Fruit fly (Drosophila melanogaster) whole organism, embryonic: ENCODE measurements around the gene Dred.
A peak's percentile ranks its signal among the peaks of the same experiment; 100 is the strongest.

Experiments
- CG11695 ChIP-seq: fragments of 200-800 bp; sonication (Bioruptor generic); IDR thresholded peaks from 3 replicates; pipeline ENCODE4 v1.3.6; 2022; ENCODE audit warnings: missing biosample characterization, missing genetic modification characterization
- CG1233 ChIP-seq: fragments of 200-800 bp; sonication (Bioruptor generic); optimal IDR thresholded peaks from 4 replicates; lab custom pipeline; 2018; ENCODE audit warnings: missing biosample characterization, mild to moderate bottlenecking, missing genetic modification characterization
- CG13894 ChIP-seq: fragments of 200-800 bp; sonication (Bioruptor generic); optimal IDR thresholded peaks from 3 replicates; lab custom pipeline; 2018; ENCODE audit warnings: missing biosample characterization, mild to moderate bottlenecking, missing genetic modification characterization, moderate library complexity
- CG14860 ChIP-seq: fragments of 200-800 bp; sonication (Bioruptor generic); IDR thresholded peaks from 3 replicates; pipeline ENCODE4 v1.3.6; 2022; ENCODE audit warnings: missing biosample characterization, missing genetic modification characterization; ENCODE audit not compliant: partially characterized antibody
- CG1529 ChIP-seq: fragments of 200-800 bp; sonication (Bioruptor generic); optimal IDR thresholded peaks from 3 replicates; lab custom pipeline; 2018; ENCODE audit warnings: missing biosample characterization, missing genetic modification characterization
- CG15696 ChIP-seq: fragments of 200-800 bp; sonication (Bioruptor generic); optimal IDR thresholded peaks from 2 replicates; lab custom pipeline; 2019; ENCODE audit warnings: missing biosample characterization, mild to moderate bottlenecking, missing genetic modification characterization, moderate library complexity
- CG1602 ChIP-seq: fragments of 200-800 bp; sonication (Bioruptor generic); optimal IDR thresholded peaks from 3 replicates; lab custom pipeline; 2016; ENCODE audit warnings: missing biosample characterization, missing genetic modification characterization
- CG1603 ChIP-seq: fragments of 200-800 bp; sonication (Bioruptor generic); optimal IDR thresholded peaks from 2 replicates; lab custom pipeline; 2019; ENCODE audit warnings: missing biosample characterization, mild to moderate bottlenecking, missing genetic modification characterization, moderate library complexity
- CG17912 ChIP-seq: fragments of 200-800 bp; sonication (Bioruptor generic); optimal IDR thresholded peaks from 2 replicates; lab custom pipeline; 2018; ENCODE audit warnings: missing biosample characterization, mild to moderate bottlenecking, missing genetic modification characterization
- CG18599 ChIP-seq: fragments of 200-800 bp; sonication (Bioruptor generic); optimal IDR thresholded peaks from 3 replicates; lab custom pipeline; 2017; ENCODE audit warnings: missing biosample characterization, missing genetic modification characterization, mild to moderate bottlenecking, moderate library complexity, missing genetic modification reagents
- CG5180 ChIP-seq: fragments of 200-800 bp; sonication (Bioruptor generic); optimal IDR thresholded peaks from 3 replicates; lab custom pipeline; 2017; ENCODE audit warnings: missing biosample characterization, missing genetic modification characterization, mild to moderate bottlenecking, moderate library complexity, missing genetic modification reagents
- CG6813 ChIP-seq: fragments of 200-800 bp; sonication (Bioruptor generic); optimal IDR thresholded peaks from 2 replicates; lab custom pipeline; 2017; ENCODE audit warnings: missing biosample characterization, missing genetic modification characterization, mild to moderate bottlenecking, moderate library complexity, missing genetic modification reagents
- CG7786 ChIP-seq: fragments of 200-800 bp; sonication (Bioruptor generic); optimal IDR thresholded peaks from 2 replicates; lab custom pipeline; 2016; ENCODE audit warnings: missing biosample characterization, missing genetic modification characterization
- CG8478 ChIP-seq: fragments of >200 bp; optimal IDR thresholded peaks from 2 replicates; lab custom pipeline; 2018
- CG8765 ChIP-seq: fragments of 200-800 bp; sonication (Bioruptor generic); IDR thresholded peaks from 2 replicates; pipeline ENCODE4 v1.3.6; 2022; ENCODE audit warnings: missing biosample characterization, missing genetic modification characterization
- CG9437 ChIP-seq: fragments of 200-800 bp; sonication (Bioruptor generic); optimal IDR thresholded peaks from 2 replicates; lab custom pipeline; 2018; ENCODE audit warnings: missing biosample characterization, mild to moderate bottlenecking, missing genetic modification characterization
- Dip3 ChIP-seq: fragments of 200-800 bp; sonication (Bioruptor generic); optimal IDR thresholded peaks from 3 replicates; lab custom pipeline; 2016; ENCODE audit warnings: missing biosample characterization, missing genetic modification characterization
- Dll ChIP-seq: fragments of 200-800 bp; sonication (Bioruptor generic); IDR thresholded peaks from 4 replicates; pipeline ENCODE4 v1.3.6; 2022; ENCODE audit warnings: missing biosample characterization, missing genetic modification characterization; ENCODE audit not compliant: partially characterized antibody
- E2f2 ChIP-seq: fragments of 200-800 bp; sonication (Bioruptor generic); IDR thresholded peaks from 2 replicates; pipeline ENCODE4 v1.3.6; 2022; ENCODE audit warnings: missing biosample characterization, missing genetic modification characterization
- ERR ChIP-seq: fragments of 200-800 bp; sonication (Bioruptor generic); optimal IDR thresholded peaks from 2 replicates; lab custom pipeline; 2016; ENCODE audit warnings: missing biosample characterization, missing genetic modification characterization
- Eip74EF ChIP-seq, 2 experiments: fragments of 200-800 bp in 1 of 2; fragments of >200 bp in 1 of 2; sonication (Bioruptor generic) in 1 of 2; optimal IDR thresholded peaks; 2 replicates each; lab custom pipeline; 2017 to 2019; ENCODE audit warnings: missing biosample characterization in 2 of 2, missing genetic modification characterization in 2 of 2, mild to moderate bottlenecking in 1 of 2, moderate library complexity in 1 of 2
- HLH4C ChIP-seq: fragments of 200-800 bp; sonication (Bioruptor generic); IDR thresholded peaks from 3 replicates; pipeline ENCODE4 v1.3.6; 2022; ENCODE audit warnings: missing biosample characterization, missing genetic modification characterization; ENCODE audit not compliant: partially characterized antibody
- Hand ChIP-seq: fragments of 200-800 bp; sonication (Bioruptor generic); optimal IDR thresholded peaks from 2 replicates; lab custom pipeline; 2017; ENCODE audit warnings: mild to moderate bottlenecking, missing biosample characterization, missing genetic modification reagents, missing genetic modification characterization
- Hr3 ChIP-seq: fragments of 200-800 bp; sonication (Bioruptor generic); optimal IDR thresholded peaks from 3 replicates; lab custom pipeline; 2016; ENCODE audit warnings: missing biosample characterization, missing genetic modification characterization
- Med ChIP-seq: fragments of 200-800 bp; sonication (Bioruptor generic); peaks from one replicate; lab custom pipeline; 2016; ENCODE audit warnings: missing biosample characterization, missing genetic modification characterization, mild to moderate bottlenecking, inconsistent platforms, moderate library complexity
- Mrtf ChIP-seq: fragments of 200-800 bp; sonication (Bioruptor generic); IDR thresholded peaks from 3 replicates; pipeline ENCODE4 v1.3.6; 2022; ENCODE audit warnings: missing biosample characterization, missing genetic modification characterization
- Optix ChIP-seq: fragments of 200-800 bp; sonication (Bioruptor generic); IDR thresholded peaks from 3 replicates; pipeline ENCODE4 v1.3.6; 2022; ENCODE audit warnings: missing biosample characterization, missing genetic modification characterization
- Pdp1 ChIP-seq, 2 experiments: fragments of 200-800 bp; sonication (Bioruptor generic); optimal IDR thresholded peaks; 3 replicates each; lab custom pipeline; 2016; ENCODE audit warnings: missing biosample characterization in 2 of 2, missing genetic modification characterization in 2 of 2, mild to moderate bottlenecking in 1 of 2, moderate library complexity in 1 of 2
- Sin3A ChIP-seq: fragments of >200 bp; optimal IDR thresholded peaks from 2 replicates; lab custom pipeline; 2018
- YL-1 ChIP-seq: fragments of 200-800 bp; sonication (Bioruptor generic); optimal IDR thresholded peaks from 3 replicates; lab custom pipeline; 2017; ENCODE audit warnings: missing biosample characterization, mild to moderate bottlenecking, missing genetic modification characterization
- bbx ChIP-seq: fragments of 200-800 bp; sonication (Bioruptor generic); IDR thresholded peaks from 2 replicates; pipeline ENCODE4 v1.3.6; 2022; ENCODE audit warnings: missing biosample characterization, missing genetic modification characterization; ENCODE audit not compliant: partially characterized antibody
- bcd ChIP-seq: fragments of 200-800 bp; sonication (Bioruptor generic); optimal IDR thresholded peaks from 2 replicates; lab custom pipeline; 2017; ENCODE audit warnings: missing biosample characterization, mild to moderate bottlenecking, missing genetic modification characterization
- cas ChIP-seq: fragments of 200-800 bp; sonication (Bioruptor generic); IDR thresholded peaks from 2 replicates; pipeline ENCODE4 v1.3.6; 2022; ENCODE audit warnings: missing biosample characterization, missing genetic modification characterization
- dmrt99B ChIP-seq: fragments of 200-800 bp; sonication (Bioruptor generic); optimal IDR thresholded peaks from 2 replicates; lab custom pipeline; 2018; ENCODE audit warnings: missing biosample characterization, mild to moderate bottlenecking, missing genetic modification characterization, moderate library complexity
- ems ChIP-seq: fragments of 200-800 bp; sonication (Bioruptor generic); optimal IDR thresholded peaks from 3 replicates; lab custom pipeline; 2016; ENCODE audit warnings: missing biosample characterization, missing genetic modification characterization
- esg ChIP-seq: fragments of 200-800 bp; sonication (Bioruptor generic); conservative IDR thresholded peaks from 2 replicates; pipeline ENCODE4 v1.3.6; 2022; ENCODE audit warnings: missing biosample characterization, missing genetic modification characterization
- fd3F ChIP-seq: fragments of 200-800 bp; sonication (Bioruptor generic); optimal IDR thresholded peaks from 2 replicates; lab custom pipeline; 2018; ENCODE audit warnings: missing biosample characterization, mild to moderate bottlenecking, missing genetic modification characterization, moderate library complexity
- gfzf ChIP-seq: fragments of 200-800 bp; sonication (Bioruptor generic); optimal IDR thresholded peaks from 2 replicates; lab custom pipeline; 2016; ENCODE audit warnings: missing biosample characterization, mild to moderate bottlenecking, missing genetic modification characterization, moderate library complexity
- gro ChIP-seq: fragments of 200-800 bp; sonication (Bioruptor generic); optimal IDR thresholded peaks from 2 replicates; lab custom pipeline; 2016; ENCODE audit warnings: missing biosample characterization, missing genetic modification characterization
- gsb-n ChIP-seq: fragments of 200-800 bp; sonication (Bioruptor generic); optimal IDR thresholded peaks from 3 replicates; lab custom pipeline; 2018; ENCODE audit warnings: missing biosample characterization, mild to moderate bottlenecking, missing genetic modification characterization
- hkb ChIP-seq, 2 experiments: fragments of 200-800 bp in 1 of 2; fragments of >200 bp in 1 of 2; sonication (Bioruptor generic) in 1 of 2; IDR thresholded peaks in 1 of 2; optimal IDR thresholded peaks in 1 of 2; 2 replicates each; pipeline versions ENCODE4 v1.3.6 to Lab custom; 2017 to 2022; ENCODE audit warnings: missing biosample characterization in 1 of 2, missing genetic modification characterization in 1 of 2
- ken ChIP-seq: fragments of 200-800 bp; sonication (Bioruptor generic); IDR thresholded peaks from 3 replicates; pipeline ENCODE4 v1.3.6; 2022; ENCODE audit warnings: missing biosample characterization, missing genetic modification characterization
- klu ChIP-seq: fragments of 200-800 bp; sonication (Bioruptor generic); IDR thresholded peaks from 2 replicates; pipeline ENCODE4 v1.3.6; 2022; ENCODE audit warnings: missing biosample characterization, missing genetic modification characterization
- knrl ChIP-seq: fragments of 200-800 bp; sonication (Bioruptor generic); IDR thresholded peaks from 3 replicates; pipeline ENCODE4 v1.3.6; 2022; ENCODE audit warnings: missing biosample characterization, missing genetic modification characterization; ENCODE audit not compliant: partially characterized antibody
- nmo ChIP-seq: fragments of 200-800 bp; sonication (Bioruptor generic); optimal IDR thresholded peaks from 2 replicates; lab custom pipeline; 2018; ENCODE audit warnings: missing biosample characterization, mild to moderate bottlenecking, missing genetic modification characterization, moderate library complexity
- scrt ChIP-seq: fragments of 200-800 bp; sonication (Bioruptor generic); optimal IDR thresholded peaks from 2 replicates; lab custom pipeline; 2018; ENCODE audit warnings: missing biosample characterization, mild to moderate bottlenecking, missing genetic modification characterization, moderate library complexity
- sens ChIP-seq: fragments of 200-800 bp; sonication (Bioruptor generic); peaks from one replicate; lab custom pipeline; 2016; ENCODE audit warnings: missing biosample characterization, missing genetic modification characterization
- sima ChIP-seq: fragments of 200-800 bp; sonication (Bioruptor generic); optimal IDR thresholded peaks from 2 replicates; lab custom pipeline; 2016; ENCODE audit warnings: missing biosample characterization, missing genetic modification characterization
- slbo ChIP-seq: fragments of 200-800 bp; sonication (Bioruptor generic); IDR thresholded peaks from 2 replicates; pipeline ENCODE4 v1.3.6; 2022; ENCODE audit warnings: missing biosample characterization, missing genetic modification characterization
- toy ChIP-seq: fragments of 200-800 bp; sonication (Bioruptor generic); IDR thresholded peaks from 2 replicates; pipeline ENCODE4 v1.3.6; 2022; ENCODE audit warnings: missing biosample characterization, missing genetic modification characterization
- vvl ChIP-seq: fragments of 200-800 bp; sonication (Bioruptor generic); IDR thresholded peaks from 2 replicates; pipeline ENCODE4 v1.3.6; 2022; ENCODE audit warnings: missing biosample characterization, missing genetic modification characterization

Dred gene

DNA sequence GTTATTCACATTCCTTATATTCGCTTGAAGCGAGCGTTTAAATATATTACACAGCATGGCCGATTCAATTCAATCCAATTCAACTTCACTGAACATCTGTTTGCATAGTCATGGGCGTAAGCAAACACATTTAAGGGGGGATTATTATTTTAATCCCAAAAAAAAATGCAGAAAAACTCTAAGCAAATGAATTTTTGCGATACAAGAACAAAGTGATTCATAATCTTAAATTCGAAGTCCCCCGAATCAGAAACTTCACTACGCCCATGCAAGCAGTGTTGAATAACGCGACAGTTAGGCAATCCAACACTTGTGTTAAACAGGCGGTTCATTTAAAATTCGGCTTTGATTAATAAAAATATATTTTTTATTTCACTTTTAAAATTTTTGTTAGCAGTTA lies 46.4 kb upstream of the Dred start, which contains the start of gene CG14100 (continued):
- TF ChIP-seq CG6813, result peak; percentile 100
- TF ChIP-seq Dll (GFP tag; lab: Robert Waterston, UW), result 0 out of 4 replicates have a peak, but pooled peaks have one; percentile 52
- peak; percentile 100 for TF ChIP-seq ems (GFP tag; lab: Kevin White, UChicago)
- peak; percentile 100 for TF ChIP-seq Hr3 (GFP tag; lab: Kevin White, UChicago)
- TF ChIP-seq Mrtf (GFP tag; lab: Robert Waterston, UW), result peak; percentile 100
- TF ChIP-seq CG17912 (GFP tag; lab: Kevin White, UChicago), result peak; percentile 100
- peak; percentile 100 for TF ChIP-seq CG18599
- peak; percentile 100 for TF ChIP-seq fd3F (GFP tag; lab: Kevin White, UChicago)
- peak; percentile 98 for TF ChIP-seq CG9437 (GFP tag; lab: Kevin White, UChicago)
- peak; percentile 11 for TF ChIP-seq Sin3A (lab: Kevin White, UChicago)
- peak; percentile 99 for TF ChIP-seq CG1603
- TF ChIP-seq CG13894 (tag; lab: Kevin White, UChicago), result peak; percentile 100
- TF ChIP-seq bcd (GFP tag; lab: Kevin White, UChicago), result peak; percentile 100
- peak; percentile 100 for TF ChIP-seq toy
- peak; percentile 100 for TF ChIP-seq Hand (GFP tag; lab: Kevin White, UChicago)
- peak; percentile 100 for TF ChIP-seq vvl (GFP tag; lab: Robert Waterston, UW)
- peak; percentile 100 for TF ChIP-seq klu (GFP tag; lab: Robert Waterston, UW)
- TF ChIP-seq CG5180 (GFP tag; lab: Kevin White, UChicago), result peak; percentile 96
- TF ChIP-seq CG7786 (GFP tag; lab: Kevin White, UChicago), result peak; percentile 100
- TF ChIP-seq E2f2 (GFP tag; lab: Robert Waterston, UW), result peak; percentile 100
- TF ChIP-seq CG8765 (GFP tag; lab: Robert Waterston, UW), result peak; percentile 100
- peak; percentile 100 for TF ChIP-seq ERR (GFP tag; lab: Kevin White, UChicago)
- peak; percentile 100 for TF ChIP-seq slbo (GFP tag; lab: Robert Waterston, UW)
- TF ChIP-seq hkb (optimal IDR thresholded peaks at IDR 0.05; lab: Kevin White, UChicago), result no peak
- TF ChIP-seq hkb (GFP tag; IDR thresholded peaks at IDR 0.05; lab: Robert Waterston, UW), result peak; percentile 100
- TF ChIP-seq cas (GFP tag; lab: Robert Waterston, UW), result peak; percentile 100
- TF ChIP-seq YL-1 (GFP tag; lab: Kevin White, UChicago), result peak; percentile 100
- TF ChIP-seq CG8478 (lab: Kevin White, UChicago), result no peak
- TF ChIP-seq dmrt99B, result peak; percentile 100
- peak; percentile 100 for TF ChIP-seq esg
- peak; percentile 100 for TF ChIP-seq Pdp1 (GFP tag; optimal IDR thresholded peaks at IDR 0.05; lab: Kevin White, UChicago)
- TF ChIP-seq sens (GFP tag; lab: Kevin White, UChicago), result peak; percentile 100
- TF ChIP-seq HLH4C, result no peak
- TF ChIP-seq Dip3 (GFP tag; lab: Kevin White, UChicago), result peak; percentile 100
- peak in 1 of 2 experiments; percentile 100 for TF ChIP-seq Eip74EF (GFP tag; optimal IDR thresholded peaks at IDR 0.05; lab: Kevin White, UChicago)

dm6 chr3L:19585979-19586378 lies 42.0 kb upstream of the Dred start, which contains the start of the genes CG9231 and CG9330:
Gene CG9231 (minus strand): TSS chr3L:19586003.
Gene CG9330 (plus strand): TSS chr3L:19586253.
- TF ChIP-seq scrt (GFP tag; lab: Kevin White, UChicago) (no peak), CG15696 (no peak), CG1233 (GFP tag; lab: Kevin White, UChicago) (no peak), knrl (GFP tag; lab: Robert Waterston, UW) (0 out of 3 replicates have a peak, but pooled peaks have one; percentile 32), gsb-n (tag; lab: Kevin White, UChicago) (peak; percentile 40), ken (GFP tag; lab: Robert Waterston, UW) (no peak), sima (GFP tag; lab: Kevin White, UChicago) (no peak), CG18599 (no peak), gro (GFP tag; lab: Kevin White, UChicago) (no peak), CG14860 (no peak), bbx (GFP tag; lab: Robert Waterston, UW) (no peak), CG11695 (GFP tag; lab: Robert Waterston, UW) (no peak), Med (GFP tag; lab: Kevin White, UChicago) (peak; percentile 83), Optix (GFP tag; lab: Robert Waterston, UW) (no peak), gfzf (peak; percentile 76), CG1529 (no peak), CG1602 (GFP tag; lab: Kevin White, UChicago) (peak; percentile 17), nmo (GFP tag; lab: Kevin White, UChicago) (peak; percentile 55)
